Worm (Caenorhabditis elegans): Measurements from ENCODE around the gene C11E4.8.

DNA sequence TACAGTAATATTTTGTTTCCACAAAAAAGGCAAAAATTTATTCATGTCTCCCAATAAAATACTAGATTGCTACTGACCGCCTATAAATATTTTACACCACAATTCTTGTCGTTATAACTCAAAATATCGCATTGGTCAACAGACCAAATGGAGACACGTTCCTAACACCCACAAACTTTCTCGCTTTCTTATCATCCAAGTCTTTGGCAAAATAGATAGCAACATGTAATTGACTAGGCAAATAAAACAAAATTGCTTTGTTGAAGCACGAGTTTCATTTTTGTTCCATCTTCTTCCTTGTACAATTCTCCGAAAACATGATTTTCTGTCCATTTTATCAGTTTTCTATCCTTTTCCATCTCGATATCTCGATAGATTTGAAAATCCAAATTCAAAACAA, 17.6 kb upstream of the C11E4.8 start:
- no peak for TF ChIP-seq T22C8.4 (GFP tag; IDR thresholded peaks at IDR 0.05)
- TF ChIP-seq ztf-23 (GFP tag; IDR thresholded peaks at IDR 0.05) = no peak
- TF ChIP-seq flt-1 (GFP tag; IDR thresholded peaks at IDR 0.05) = no peak
- no peak for TF ChIP-seq med-1 (GFP tag; optimal IDR thresholded peaks at IDR 0.05; ENCODE audit: insufficient read depth)
- no peak for TF ChIP-seq tab-1 (GFP tag; IDR thresholded peaks at IDR 0.05)
- TF ChIP-seq klf-2 (GFP tag; conservative IDR thresholded peaks at IDR 0.05) = no peak
- TF ChIP-seq ref-1 (GFP tag; conservative IDR thresholded peaks at IDR 0.05) = no peak
